Fruit fly (Drosophila melanogaster) whole organism, embryonic: ENCODE results near the gene lwr.
A peak's percentile ranks its signal among the peaks of the same experiment; 100 is the strongest.

Source experiments
- Bteb2 ChIP-seq: fragments of 200-800 bp; sonication (Bioruptor generic); optimal IDR thresholded peaks from 2 replicates; lab custom pipeline; 2016; ENCODE audit warnings: missing biosample characterization, missing genetic modification characterization
- CG10431 ChIP-seq: fragments of 200-800 bp; sonication (Bioruptor generic); optimal IDR thresholded peaks from 3 replicates; lab custom pipeline; 2018; ENCODE audit warnings: missing biosample characterization, mild to moderate bottlenecking, missing genetic modification characterization
- CG11456 ChIP-seq: fragments of 200-800 bp; sonication (Bioruptor generic); IDR thresholded peaks from 3 replicates; pipeline ENCODE4 v1.3.6; 2022; ENCODE audit warnings: missing biosample characterization, missing genetic modification characterization
- CG11695 ChIP-seq: fragments of 200-800 bp; sonication (Bioruptor generic); IDR thresholded peaks from 3 replicates; pipeline ENCODE4 v1.3.6; 2022; ENCODE audit warnings: missing biosample characterization, missing genetic modification characterization
- CG12299 ChIP-seq: fragments of 200-800 bp; sonication (Bioruptor generic); optimal IDR thresholded peaks from 2 replicates; lab custom pipeline; 2018; ENCODE audit warnings: missing biosample characterization, mild to moderate bottlenecking, missing genetic modification characterization
- CG13296 ChIP-seq: fragments of 200-800 bp; sonication (Bioruptor generic); optimal IDR thresholded peaks from 3 replicates; lab custom pipeline; 2018; ENCODE audit warnings: missing biosample characterization, mild to moderate bottlenecking, missing genetic modification characterization
- CG14014 ChIP-seq: fragments of 200-800 bp; sonication (Bioruptor generic); IDR thresholded peaks from 2 replicates; pipeline ENCODE4 v1.3.6; 2022; ENCODE audit warnings: missing biosample characterization, missing genetic modification characterization
- CG14441 ChIP-seq: fragments of 200-800 bp; sonication (Bioruptor generic); IDR thresholded peaks from 2 replicates; pipeline ENCODE4 v1.3.6; 2022; ENCODE audit warnings: missing biosample characterization, missing genetic modification characterization
- CG16815 ChIP-seq: fragments of 200-800 bp; sonication (Bioruptor generic); optimal IDR thresholded peaks from 3 replicates; lab custom pipeline; 2017; ENCODE audit warnings: missing biosample characterization, mild to moderate bottlenecking, missing genetic modification characterization
- CG17829 ChIP-seq: fragments of 200-800 bp; optimal IDR thresholded peaks from 2 replicates; lab custom pipeline; 2019; ENCODE audit warnings: missing biosample characterization, mild to moderate bottlenecking, missing genetic modification characterization, moderate library complexity
- CG2678 ChIP-seq: fragments of 200-800 bp; sonication (Bioruptor generic); optimal IDR thresholded peaks from 3 replicates; lab custom pipeline; 2019; ENCODE audit warnings: missing biosample characterization, mild to moderate bottlenecking, missing genetic modification characterization, moderate library complexity
- CG3726 ChIP-seq: fragments of 200-800 bp; sonication (Bioruptor generic); IDR thresholded peaks from 3 replicates; pipeline ENCODE4, ENCODE4 v1.3.6; 2022; ENCODE audit warnings: missing biosample characterization, missing genetic modification characterization
- CG3847 ChIP-seq: fragments of 200-800 bp; sonication (Bioruptor generic); IDR thresholded peaks from 2 replicates; pipeline ENCODE4 v1.3.6; 2022; ENCODE audit warnings: missing biosample characterization, missing genetic modification characterization
- CG4404 ChIP-seq: fragments of 200-800 bp; sonication (Bioruptor generic); IDR thresholded peaks from 2 replicates; pipeline ENCODE4 v1.3.6; 2022; ENCODE audit warnings: missing biosample characterization, missing genetic modification characterization
- CG4730 ChIP-seq: fragments of 200-800 bp; sonication (Bioruptor generic); IDR thresholded peaks from 2 replicates; pipeline ENCODE4 v1.3.6; 2022; ENCODE audit warnings: missing biosample characterization, missing genetic modification characterization
- CG8388 ChIP-seq: fragments of 200-800 bp; sonication (Bioruptor generic); optimal IDR thresholded peaks from 2 replicates; lab custom pipeline; 2019; ENCODE audit warnings: missing biosample characterization, mild to moderate bottlenecking, missing genetic modification characterization, moderate library complexity
- CG9437 ChIP-seq: fragments of 200-800 bp; sonication (Bioruptor generic); optimal IDR thresholded peaks from 2 replicates; lab custom pipeline; 2018; ENCODE audit warnings: missing biosample characterization, mild to moderate bottlenecking, missing genetic modification characterization
- Deaf1 ChIP-seq: fragments of 200-800 bp; optimal IDR thresholded peaks from 3 replicates; lab custom pipeline; 2019; ENCODE audit warnings: missing biosample characterization, mild to moderate bottlenecking, missing genetic modification characterization, moderate library complexity
- Dek ChIP-seq: fragments of 200-800 bp; sonication (Bioruptor generic); optimal IDR thresholded peaks from 3 replicates; lab custom pipeline; 2019; ENCODE audit warnings: missing biosample characterization, mild to moderate bottlenecking, missing genetic modification characterization, moderate library complexity
- H2.0 ChIP-seq: fragments of 200-800 bp; sonication (Bioruptor generic); IDR thresholded peaks from 2 replicates; pipeline ENCODE4 v1.3.6; 2022; ENCODE audit warnings: missing biosample characterization, missing genetic modification characterization
- HLHmδ ChIP-seq: fragments of 200-800 bp; sonication (Bioruptor generic); optimal IDR thresholded peaks from 2 replicates; lab custom pipeline; 2018; ENCODE audit warnings: missing biosample characterization, mild to moderate bottlenecking, missing genetic modification characterization, moderate library complexity
- Hsf ChIP-seq: fragments of 200-800 bp; sonication (Bioruptor generic); optimal IDR thresholded peaks from 3 replicates; lab custom pipeline; 2016; ENCODE audit warnings: missing biosample characterization, missing genetic modification characterization
- Mad ChIP-seq: fragments of 200-800 bp; sonication (Bioruptor generic); optimal IDR thresholded peaks from 2 replicates; lab custom pipeline; 2016; ENCODE audit warnings: missing biosample characterization, missing genetic modification characterization
- PHDP ChIP-seq: fragments of 200-800 bp; sonication (Bioruptor generic); optimal IDR thresholded peaks from 3 replicates; lab custom pipeline; 2018; ENCODE audit warnings: missing biosample characterization, mild to moderate bottlenecking, missing genetic modification characterization, moderate library complexity
- Tbp ChIP-seq: fragments of >200 bp; optimal IDR thresholded peaks from 2 replicates; lab custom pipeline; 2018; ENCODE audit warnings: missing biosample characterization, missing genetic modification characterization
- Xbp1 ChIP-seq: fragments of 200-800 bp; sonication (Bioruptor generic); optimal IDR thresholded peaks from 3 replicates; lab custom pipeline; 2016; ENCODE audit warnings: missing biosample characterization, mild to moderate bottlenecking, missing genetic modification characterization
- YL-1 ChIP-seq: fragments of 200-800 bp; sonication (Bioruptor generic); optimal IDR thresholded peaks from 3 replicates; lab custom pipeline; 2017; ENCODE audit warnings: missing biosample characterization, mild to moderate bottlenecking, missing genetic modification characterization
- ac ChIP-seq: fragments of 200-800 bp; sonication (Bioruptor generic); optimal IDR thresholded peaks from 3 replicates; lab custom pipeline; 2017; ENCODE audit warnings: missing biosample characterization, mild to moderate bottlenecking, missing genetic modification characterization
- cas ChIP-seq: fragments of 200-800 bp; sonication (Bioruptor generic); IDR thresholded peaks from 2 replicates; pipeline ENCODE4 v1.3.6; 2022; ENCODE audit warnings: missing biosample characterization, missing genetic modification characterization
- caup ChIP-seq: fragments of 200-800 bp; sonication (Bioruptor generic); optimal IDR thresholded peaks from 3 replicates; lab custom pipeline; 2017; ENCODE audit warnings: missing biosample characterization, mild to moderate bottlenecking, missing genetic modification characterization, moderate library complexity; ENCODE audit not compliant: severe bottlenecking
- crc ChIP-seq: fragments of 200-800 bp; sonication (Bioruptor generic); optimal IDR thresholded peaks from 2 replicates; lab custom pipeline; 2016; ENCODE audit warnings: missing biosample characterization, missing genetic modification characterization
- esg ChIP-seq: fragments of 200-800 bp; sonication (Bioruptor generic); conservative IDR thresholded peaks from 2 replicates; pipeline ENCODE4 v1.3.6; 2022; ENCODE audit warnings: missing biosample characterization, missing genetic modification characterization
- fd96Cb ChIP-seq: fragments of 200-800 bp; sonication (Bioruptor generic); optimal IDR thresholded peaks from 2 replicates; lab custom pipeline; 2018; ENCODE audit warnings: missing biosample characterization, mild to moderate bottlenecking, missing genetic modification characterization, moderate library complexity
- hkb ChIP-seq, 2 experiments: fragments of 200-800 bp in 1 of 2; fragments of >200 bp in 1 of 2; sonication (Bioruptor generic) in 1 of 2; IDR thresholded peaks in 1 of 2; optimal IDR thresholded peaks in 1 of 2; 2 replicates each; pipeline versions ENCODE4 v1.3.6 to Lab custom; 2017 to 2022; ENCODE audit warnings: missing biosample characterization in 1 of 2, missing genetic modification characterization in 1 of 2
- mld ChIP-seq: fragments of 200-800 bp; sonication (Bioruptor generic); IDR thresholded peaks from 3 replicates; pipeline ENCODE4 v1.3.6; 2022; ENCODE audit warnings: missing biosample characterization, missing genetic modification characterization; ENCODE audit not compliant: partially characterized antibody
- onecut ChIP-seq: fragments of 200-800 bp; sonication (Bioruptor generic); IDR thresholded peaks from 2 replicates; pipeline ENCODE4 v1.3.6; 2022; ENCODE audit warnings: missing biosample characterization, missing genetic modification characterization
- org-1 ChIP-seq: fragments of 200-800 bp; sonication (Bioruptor generic); optimal IDR thresholded peaks from 2 replicates; lab custom pipeline; 2017; ENCODE audit warnings: missing biosample characterization, missing genetic modification characterization
- p53 ChIP-seq: fragments of 200-800 bp; sonication (Bioruptor generic); optimal IDR thresholded peaks from 2 replicates; lab custom pipeline; 2016; ENCODE audit warnings: missing biosample characterization, missing genetic modification characterization
- pita ChIP-seq: fragments of 200-800 bp; sonication (Bioruptor generic); optimal IDR thresholded peaks from 2 replicates; lab custom pipeline; 2017; ENCODE audit warnings: missing biosample characterization, mild to moderate bottlenecking, missing genetic modification characterization
- prd ChIP-seq, 3 experiments: fragments of >200 bp in 2 of 3; fragments of 200-800 bp in 1 of 3; sonication (Bioruptor generic) in 1 of 3; optimal IDR thresholded peaks in 2 of 3; IDR thresholded peaks in 1 of 3; 2 replicates in 2 of 3; 3 replicates in 1 of 3; pipeline versions ENCODE4 v1.3.6 to Lab custom; 2017 to 2022; ENCODE audit warnings: missing biosample characterization in 1 of 3, missing genetic modification characterization in 1 of 3
- salm ChIP-seq: fragments of 200-800 bp; sonication (Bioruptor generic); optimal IDR thresholded peaks from 2 replicates; lab custom pipeline; 2018; ENCODE audit warnings: missing biosample characterization, mild to moderate bottlenecking, missing genetic modification characterization
- sisA ChIP-seq: fragments of 200-800 bp; sonication (Bioruptor generic); IDR thresholded peaks from 2 replicates; pipeline ENCODE4 v1.3.6; 2022; ENCODE audit warnings: missing biosample characterization, missing genetic modification characterization
- sqz ChIP-seq: fragments of 200-800 bp; sonication (Bioruptor generic); optimal IDR thresholded peaks from 3 replicates; lab custom pipeline; 2018; ENCODE audit warnings: missing biosample characterization, mild to moderate bottlenecking, missing genetic modification characterization
- ssp ChIP-seq: fragments of 200-800 bp; sonication (Bioruptor generic); IDR thresholded peaks from 2 replicates; pipeline ENCODE4 v1.3.6; 2022; ENCODE audit warnings: missing biosample characterization, missing genetic modification characterization
- toy ChIP-seq: fragments of 200-800 bp; sonication (Bioruptor generic); IDR thresholded peaks from 2 replicates; pipeline ENCODE4 v1.3.6; 2022; ENCODE audit warnings: missing biosample characterization, missing genetic modification characterization
- tx ChIP-seq: fragments of 200-800 bp; sonication (Bioruptor generic); optimal IDR thresholded peaks from 2 replicates; lab custom pipeline; 2016; ENCODE audit warnings: missing biosample characterization, missing genetic modification characterization
- usp ChIP-seq: fragments of >200 bp; optimal IDR thresholded peaks from 2 replicates; lab custom pipeline; 2017; ENCODE audit warnings: missing biosample characterization, missing genetic modification characterization
- yki ChIP-seq: fragments of >200 bp; optimal IDR thresholded peaks from 3 replicates; lab custom pipeline; 2018

lwr gene

dm6 chr2L:516032-516993 lies 26.1 kb downstream of the lwr start (continued):
- peak; percentile 66 for TF ChIP-seq CG13296 (GFP tag; lab: Kevin White, UChicago)
- TF ChIP-seq CG3726 (GFP tag; lab: Robert Waterston, UW): peak; percentile 62; the same call in 1 of the 3 replicates
- peak; percentile 74 for TF ChIP-seq salm (tag; lab: Kevin White, UChicago)
- TF ChIP-seq p53: no peak
- peak; percentile 47 for TF ChIP-seq Mad (GFP tag; lab: Kevin White, UChicago)
- no peak for TF ChIP-seq toy (GFP tag; lab: Robert Waterston, UW)
- TF ChIP-seq CG16815 (GFP tag; lab: Kevin White, UChicago): peak; percentile 62
- TF ChIP-seq CG3847 (GFP tag; lab: Robert Waterston, UW): peak; percentile 48
- peak; percentile 51 for TF ChIP-seq sqz (GFP tag; lab: Kevin White, UChicago)
- no peak for TF ChIP-seq usp (GFP tag; lab: Kevin White, UChicago)
- no peak for TF ChIP-seq pita (GFP tag; lab: Kevin White, UChicago)
- TF ChIP-seq mld (GFP tag; lab: Robert Waterston, UW): no peak
- no peak for TF ChIP-seq Tbp (GFP tag; lab: Kevin White, UChicago)
- TF ChIP-seq HLHmδ (GFP tag; lab: Kevin White, UChicago): no peak
- no peak for TF ChIP-seq hkb (optimal IDR thresholded peaks at IDR 0.05; lab: Kevin White, UChicago)
- TF ChIP-seq hkb (GFP tag; IDR thresholded peaks at IDR 0.05; lab: Robert Waterston, UW): peak; percentile 84
- TF ChIP-seq CG8388 (GFP tag; lab: Kevin White, UChicago): peak; percentile 79
- TF ChIP-seq CG14441: peak; percentile 49; the same call in 1 of the 2 replicates
- peak; percentile 38; the same call in 1 of the 3 replicates for TF ChIP-seq CG11456 (GFP tag; lab: Robert Waterston, UW)
- TF ChIP-seq H2.0 (GFP tag; lab: Robert Waterston, UW): peak; percentile 50
- TF ChIP-seq CG11695 (GFP tag; lab: Robert Waterston, UW): peak; percentile 63; the same call in 1 of the 3 replicates
- peak; percentile 5 for TF ChIP-seq yki (lab: Kevin White, UChicago)
- TF ChIP-seq cas (GFP tag; lab: Robert Waterston, UW): peak; percentile 49; the same call in 1 of the 2 replicates
- TF ChIP-seq fd96Cb (tag; lab: Kevin White, UChicago): peak; percentile 86
- peak; percentile 22 for TF ChIP-seq Bteb2 (GFP tag; lab: Kevin White, UChicago)
- TF ChIP-seq YL-1 (GFP tag; lab: Kevin White, UChicago): no peak
- peak; percentile 83 for TF ChIP-seq CG17829 (tag; lab: Kevin White, UChicago)
- peak; percentile 78 for TF ChIP-seq CG4730 (GFP tag; lab: Robert Waterston, UW)
- TF ChIP-seq ac (GFP tag; lab: Kevin White, UChicago): no peak
- TF ChIP-seq org-1 (GFP tag; lab: Kevin White, UChicago): peak; percentile 76
- peak; percentile 58 for TF ChIP-seq caup (GFP tag; lab: Kevin White, UChicago)
- peak; percentile 82 for TF ChIP-seq sisA (GFP tag; lab: Robert Waterston, UW)
- TF ChIP-seq CG9437 (GFP tag; lab: Kevin White, UChicago): peak; percentile 50
- TF ChIP-seq CG10431: no peak
- no peak for TF ChIP-seq prd (optimal IDR thresholded peaks at IDR 0.05; lab: Kevin White, UChicago)
- peak; percentile 86 for TF ChIP-seq prd (GFP tag; IDR thresholded peaks at IDR 0.05; lab: Robert Waterston, UW)
- TF ChIP-seq esg: peak; percentile 61
- TF ChIP-seq CG12299 (tag; lab: Kevin White, UChicago): peak; percentile 54
- TF ChIP-seq tx (GFP tag; lab: Kevin White, UChicago): peak; percentile 44
- TF ChIP-seq CG4404 (GFP tag; lab: Robert Waterston, UW): peak; percentile 71
- TF ChIP-seq Xbp1 (GFP tag; lab: Kevin White, UChicago): peak; percentile 82
- TF ChIP-seq onecut: peak; percentile 52
- peak; percentile 40 for TF ChIP-seq Dek (tag; lab: Kevin White, UChicago)
- peak; percentile 36 for TF ChIP-seq Deaf1 (tag; lab: Kevin White, UChicago)
- peak; percentile 87 for TF ChIP-seq CG2678 (tag; lab: Kevin White, UChicago)
- peak; percentile 62 for TF ChIP-seq crc (GFP tag; lab: Kevin White, UChicago)
- TF ChIP-seq CG14014: peak; percentile 75
- peak; percentile 57 for TF ChIP-seq ssp (GFP tag; lab: Robert Waterston, UW)
- TF ChIP-seq PHDP (tag; lab: Kevin White, UChicago): peak; percentile 85
- TF ChIP-seq Hsf: peak; percentile 71
